Worm (Caenorhabditis elegans): ENCODE data around the gene pcp-4.

DNA sequence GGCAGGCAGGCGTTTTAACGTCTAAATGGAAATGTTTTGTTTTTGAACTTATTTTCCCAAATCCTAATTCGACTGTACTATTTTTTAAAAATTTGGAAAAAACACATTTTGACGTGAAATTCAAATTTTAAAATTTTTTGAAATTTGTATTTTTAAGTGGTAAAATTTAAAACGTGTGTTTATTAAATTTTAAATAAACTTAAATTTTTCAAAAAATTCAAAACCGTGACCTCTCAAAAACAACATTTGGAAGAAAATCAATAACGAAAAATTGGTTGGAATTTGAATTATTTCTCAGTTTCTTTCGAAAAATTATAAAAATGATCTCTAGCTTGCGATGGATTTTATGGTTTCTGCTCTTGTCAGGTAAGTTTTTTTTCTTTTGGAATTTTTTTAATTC, 26.5 kb upstream of the pcp-4 start, which contains the start of gene Y116F11B.8:
- TF ChIP-seq nhr-12 (tag; optimal IDR thresholded peaks at IDR 0.05) (no peak), F13H6.1 (tag; optimal IDR thresholded peaks at IDR 0.05) (no peak), nhr-129 (tag; optimal IDR thresholded peaks at IDR 0.05) (no peak), elt-3 (tag; optimal IDR thresholded peaks at IDR 0.05) (no peak), nhr-25 (tag; optimal IDR thresholded peaks at IDR 0.05) (no peak), mdl-1 (tag; optimal IDR thresholded peaks at IDR 0.05) (no peak), snpc-4 (tag; optimal IDR thresholded peaks at IDR 0.05) (no peak), nhr-77 (tag; optimal IDR thresholded peaks at IDR 0.05) (no peak), lin-13 (GFP tag; optimal IDR thresholded peaks at IDR 0.05) (no peak), fos-1 (tag; optimal IDR thresholded peaks at IDR 0.05) (no peak)

All from whole organism, L2 larva.